Worm (Caenorhabditis elegans): Measurements from ENCODE around the gene K07D4.4.

ce11 chrII:3996005-3996404, 36.2 kb downstream of the K07D4.4 start, which contains the start of gene clc-22:
- TF ChIP-seq daf-12 (tag; optimal IDR thresholded peaks at IDR 0.05) (no peak), elt-3 (tag; optimal IDR thresholded peaks at IDR 0.05) (no peak), lin-39 (tag; optimal IDR thresholded peaks at IDR 0.05) (no peak), fos-1 (tag; optimal IDR thresholded peaks at IDR 0.05) (no peak), fkh-10 (GFP tag; optimal IDR thresholded peaks at IDR 0.05) (no peak)
